Fruit fly (Drosophila melanogaster) whole organism, embryonic: ENCODE measurements around the gene CG13367.
A peak's percentile ranks its signal among the peaks of the same experiment; 100 is the strongest.

Experiments used
- BEAF-32 ChIP-seq: fragments of 200-800 bp; sonication (Bioruptor generic); optimal IDR thresholded peaks from 3 replicates; lab custom pipeline; 2017; ENCODE audit warnings: missing biosample characterization, missing genetic modification characterization, mild to moderate bottlenecking, moderate library complexity, missing genetic modification reagents
- Bdp1 ChIP-seq: fragments of 200-800 bp; sonication (Bioruptor generic); optimal IDR thresholded peaks from 3 replicates; lab custom pipeline; 2016; ENCODE audit warnings: missing biosample characterization, missing genetic modification characterization
- CG10267 ChIP-seq: fragments of 200-800 bp; sonication (Bioruptor generic); optimal IDR thresholded peaks from 2 replicates; lab custom pipeline; 2018; ENCODE audit warnings: missing biosample characterization, mild to moderate bottlenecking, missing genetic modification characterization, moderate library complexity
- CG10274 ChIP-seq: fragments of 200-800 bp; sonication (Bioruptor generic); optimal IDR thresholded peaks from 3 replicates; lab custom pipeline; 2017; ENCODE audit warnings: missing biosample characterization, mild to moderate bottlenecking, missing genetic modification characterization
- CG10565 ChIP-seq: fragments of 200-800 bp; sonication (Bioruptor generic); optimal IDR thresholded peaks from 3 replicates; lab custom pipeline; 2016; ENCODE audit warnings: missing biosample characterization, mild to moderate bottlenecking, missing genetic modification characterization
- CG12104 ChIP-seq: fragments of 200-800 bp; sonication (Bioruptor generic); optimal IDR thresholded peaks from 3 replicates; lab custom pipeline; 2016; ENCODE audit warnings: missing biosample characterization, missing genetic modification characterization
- CG1233 ChIP-seq: fragments of 200-800 bp; sonication (Bioruptor generic); optimal IDR thresholded peaks from 4 replicates; lab custom pipeline; 2018; ENCODE audit warnings: missing biosample characterization, mild to moderate bottlenecking, missing genetic modification characterization
- CG16863 ChIP-seq: fragments of 200-800 bp; sonication (Bioruptor generic); optimal IDR thresholded peaks from 3 replicates; lab custom pipeline; 2016; ENCODE audit warnings: missing biosample characterization, missing genetic modification characterization
- CG2199 ChIP-seq: fragments of 200-800 bp; sonication (Bioruptor generic); IDR thresholded peaks from 3 replicates; pipeline ENCODE4 v1.3.6; 2022; ENCODE audit warnings: missing biosample characterization, missing genetic modification characterization
- CG30431 ChIP-seq: fragments of 200-800 bp; sonication (Bioruptor generic); optimal IDR thresholded peaks from 2 replicates; lab custom pipeline; 2017; ENCODE audit warnings: missing biosample characterization, missing genetic modification characterization
- CG3163 ChIP-seq: fragments of 200-800 bp; sonication (Bioruptor generic); optimal IDR thresholded peaks from 3 replicates; lab custom pipeline; 2016; ENCODE audit warnings: missing biosample characterization, missing genetic modification characterization
- CG3407 ChIP-seq: fragments of 200-800 bp; sonication (Bioruptor generic); optimal IDR thresholded peaks from 2 replicates; lab custom pipeline; 2018; ENCODE audit warnings: missing biosample characterization, mild to moderate bottlenecking, missing genetic modification characterization
- CG34224 ChIP-seq: fragments of 200-800 bp; sonication (Bioruptor generic); IDR thresholded peaks from 3 replicates; pipeline ENCODE4 v1.3.6; 2022; ENCODE audit warnings: missing biosample characterization, missing genetic modification characterization; ENCODE audit not compliant: partially characterized antibody
- CG42726 ChIP-seq: fragments of 200-800 bp; sonication (Bioruptor generic); IDR thresholded peaks from 2 replicates; pipeline ENCODE4 v1.3.6; 2022; ENCODE audit warnings: missing biosample characterization, missing genetic modification characterization; ENCODE audit not compliant: partially characterized antibody
- CG4617 ChIP-seq: fragments of 200-800 bp; sonication (Bioruptor generic); optimal IDR thresholded peaks from 3 replicates; lab custom pipeline; 2016; ENCODE audit warnings: missing biosample characterization, missing genetic modification characterization, borderline replicate concordance
- CG5953 ChIP-seq: fragments of 200-800 bp; sonication (Bioruptor generic); IDR thresholded peaks from 2 replicates; pipeline ENCODE4 v1.3.6; 2022; ENCODE audit warnings: missing biosample characterization, missing genetic modification characterization
- CG6254 ChIP-seq: fragments of 200-800 bp; sonication (Bioruptor generic); optimal IDR thresholded peaks from 3 replicates; lab custom pipeline; 2017; ENCODE audit warnings: mild to moderate bottlenecking, missing biosample characterization, missing genetic modification reagents, missing genetic modification characterization
- CG7839 ChIP-seq: fragments of 200-800 bp; sonication (Bioruptor generic); optimal IDR thresholded peaks from 3 replicates; lab custom pipeline; 2018; ENCODE audit warnings: missing biosample characterization, mild to moderate bottlenecking, missing genetic modification characterization, moderate library complexity
- CG7987 ChIP-seq: fragments of 200-800 bp; sonication (Bioruptor generic); optimal IDR thresholded peaks from 2 replicates; lab custom pipeline; 2018; ENCODE audit warnings: missing biosample characterization, mild to moderate bottlenecking, missing genetic modification characterization, moderate library complexity
- CG8290 ChIP-seq, 3 experiments: fragments of 200-800 bp; sonication (Bioruptor generic); optimal IDR thresholded peaks; 2 replicates each; lab custom pipeline; 2016 to 2019; ENCODE audit warnings: missing biosample characterization in 3 of 3, missing genetic modification characterization in 3 of 3, mild to moderate bottlenecking in 2 of 3, moderate library complexity in 1 of 3
- CG8478 ChIP-seq: fragments of >200 bp; optimal IDR thresholded peaks from 2 replicates; lab custom pipeline; 2018
- CG9932 ChIP-seq: fragments of 200-800 bp; sonication (Bioruptor generic); IDR thresholded peaks from 2 replicates; pipeline ENCODE4 v1.3.6; 2022; ENCODE audit warnings: missing biosample characterization, missing genetic modification characterization
- Dfd ChIP-seq, 2 experiments: fragments of >200 bp; optimal IDR thresholded peaks; 2 replicates each; lab custom pipeline; 2017; ENCODE audit warnings: missing biosample characterization in 2 of 2, missing genetic modification characterization in 2 of 2
- Dip3 ChIP-seq: fragments of 200-800 bp; sonication (Bioruptor generic); optimal IDR thresholded peaks from 3 replicates; lab custom pipeline; 2016; ENCODE audit warnings: missing biosample characterization, missing genetic modification characterization
- Dll ChIP-seq: fragments of 200-800 bp; sonication (Bioruptor generic); IDR thresholded peaks from 4 replicates; pipeline ENCODE4 v1.3.6; 2022; ENCODE audit warnings: missing biosample characterization, missing genetic modification characterization; ENCODE audit not compliant: partially characterized antibody
- Dref ChIP-seq: fragments of 200-800 bp; sonication (Bioruptor generic); IDR thresholded peaks from 2 replicates; pipeline ENCODE4 v1.3.6; 2022; ENCODE audit warnings: missing biosample characterization, missing genetic modification characterization
- HLH4C ChIP-seq: fragments of 200-800 bp; sonication (Bioruptor generic); IDR thresholded peaks from 3 replicates; pipeline ENCODE4 v1.3.6; 2022; ENCODE audit warnings: missing biosample characterization, missing genetic modification characterization; ENCODE audit not compliant: partially characterized antibody
- Mrtf ChIP-seq: fragments of 200-800 bp; sonication (Bioruptor generic); IDR thresholded peaks from 3 replicates; pipeline ENCODE4 v1.3.6; 2022; ENCODE audit warnings: missing biosample characterization, missing genetic modification characterization
- Tbp ChIP-seq: fragments of >200 bp; optimal IDR thresholded peaks from 2 replicates; lab custom pipeline; 2018; ENCODE audit warnings: missing biosample characterization, missing genetic modification characterization
- aop ChIP-seq: fragments of 200-800 bp; sonication (Bioruptor generic); IDR thresholded peaks from 2 replicates; pipeline ENCODE4 v1.3.6; 2022; ENCODE audit warnings: missing biosample characterization, missing genetic modification characterization
- chn ChIP-seq: fragments of 200-800 bp; sonication (Bioruptor generic); optimal IDR thresholded peaks from 2 replicates; lab custom pipeline; 2016; ENCODE audit warnings: missing biosample characterization, missing genetic modification characterization
- da ChIP-seq: fragments of 200-800 bp; sonication (Bioruptor generic); optimal IDR thresholded peaks from 2 replicates; lab custom pipeline; 2016; ENCODE audit warnings: missing biosample characterization, missing genetic modification characterization
- dimm ChIP-seq: fragments of 200-800 bp; sonication (Bioruptor generic); IDR thresholded peaks from 2 replicates; pipeline ENCODE4 v1.3.6; 2022; ENCODE audit warnings: missing biosample characterization, missing genetic modification characterization
- exex ChIP-seq: fragments of 200-800 bp; sonication (Bioruptor generic); optimal IDR thresholded peaks from 4 replicates; lab custom pipeline; 2018; ENCODE audit warnings: missing biosample characterization, mild to moderate bottlenecking, missing genetic modification characterization, moderate library complexity
- fd96Cb ChIP-seq: fragments of 200-800 bp; sonication (Bioruptor generic); optimal IDR thresholded peaks from 2 replicates; lab custom pipeline; 2018; ENCODE audit warnings: missing biosample characterization, mild to moderate bottlenecking, missing genetic modification characterization, moderate library complexity
- ftz-f1 ChIP-seq: fragments of 200-800 bp; sonication (Bioruptor generic); optimal IDR thresholded peaks from 2 replicates; lab custom pipeline; 2016; ENCODE audit warnings: missing biosample characterization, missing genetic modification characterization
- gsb-n ChIP-seq: fragments of 200-800 bp; sonication (Bioruptor generic); optimal IDR thresholded peaks from 3 replicates; lab custom pipeline; 2018; ENCODE audit warnings: missing biosample characterization, mild to moderate bottlenecking, missing genetic modification characterization
- kay ChIP-seq: fragments of 200-800 bp; sonication (Bioruptor generic); optimal IDR thresholded peaks from 2 replicates; lab custom pipeline; 2016; ENCODE audit warnings: missing biosample characterization, missing genetic modification characterization
- ken ChIP-seq: fragments of 200-800 bp; sonication (Bioruptor generic); IDR thresholded peaks from 3 replicates; pipeline ENCODE4 v1.3.6; 2022; ENCODE audit warnings: missing biosample characterization, missing genetic modification characterization
- lbe ChIP-seq: fragments of 200-800 bp; sonication (Bioruptor generic); optimal IDR thresholded peaks from 2 replicates; lab custom pipeline; 2016; ENCODE audit warnings: missing biosample characterization, mild to moderate bottlenecking, missing genetic modification characterization
- lola ChIP-seq, 3 experiments: fragments of >200 bp in 2 of 3; fragments of 200-800 bp in 1 of 3; sonication (Bioruptor generic) in 1 of 3; optimal IDR thresholded peaks; 2 replicates each; lab custom pipeline; 2017 to 2019; ENCODE audit warnings: missing biosample characterization in 3 of 3, missing genetic modification characterization in 3 of 3, mild to moderate bottlenecking in 1 of 3, moderate library complexity in 1 of 3
- mirr ChIP-seq: fragments of 200-800 bp; sonication (Bioruptor generic); optimal IDR thresholded peaks from 3 replicates; lab custom pipeline; 2018; ENCODE audit warnings: missing biosample characterization, mild to moderate bottlenecking, missing genetic modification characterization
- mld ChIP-seq: fragments of 200-800 bp; sonication (Bioruptor generic); IDR thresholded peaks from 3 replicates; pipeline ENCODE4 v1.3.6; 2022; ENCODE audit warnings: missing biosample characterization, missing genetic modification characterization; ENCODE audit not compliant: partially characterized antibody
- onecut ChIP-seq: fragments of 200-800 bp; sonication (Bioruptor generic); IDR thresholded peaks from 2 replicates; pipeline ENCODE4 v1.3.6; 2022; ENCODE audit warnings: missing biosample characterization, missing genetic modification characterization
- sob ChIP-seq: fragments of 200-800 bp; sonication (Bioruptor generic); IDR thresholded peaks from 2 replicates; pipeline ENCODE4 v1.3.6; 2022; ENCODE audit warnings: missing biosample characterization, missing genetic modification characterization
- sug ChIP-seq: fragments of 200-800 bp; optimal IDR thresholded peaks from 2 replicates; lab custom pipeline; 2019; ENCODE audit warnings: missing biosample characterization, mild to moderate bottlenecking, missing genetic modification characterization, moderate library complexity
- tna ChIP-seq: fragments of 200-800 bp; sonication (Bioruptor generic); IDR thresholded peaks from 2 replicates; pipeline ENCODE4 v1.3.6; 2022; ENCODE audit warnings: missing biosample characterization, missing genetic modification characterization; ENCODE audit not compliant: partially characterized antibody
- vnd ChIP-seq: fragments of 200-800 bp; sonication (Bioruptor generic); IDR thresholded peaks from 3 replicates; pipeline ENCODE4 v1.3.6; 2022; ENCODE audit warnings: missing biosample characterization, missing genetic modification characterization; ENCODE audit not compliant: partially characterized antibody
- zen ChIP-seq: fragments of 200-800 bp; sonication (Bioruptor generic); optimal IDR thresholded peaks from 3 replicates; lab custom pipeline; 2018; ENCODE audit warnings: missing biosample characterization, mild to moderate bottlenecking, missing genetic modification characterization, moderate library complexity
- zen2 ChIP-seq: fragments of 200-800 bp; sonication (Bioruptor generic); IDR thresholded peaks from 3 replicates; pipeline ENCODE4 v1.3.6; 2022; ENCODE audit warnings: missing biosample characterization, missing genetic modification characterization; ENCODE audit not compliant: partially characterized antibody

The CG13367 gene

dm6 chrX:617477-617795, 27.1 kb upstream of the CG13367 start (continued):
- TF ChIP-seq CG8290 (GFP tag; optimal IDR thresholded peaks at IDR 0.05; lab: Kevin White, UChicago) (no peak), CG8290 (tag; optimal IDR thresholded peaks at IDR 0.05; lab: Kevin White, UChicago) (peak in 1 of 2 experiments; percentile 68), zen (tag; lab: Kevin White, UChicago) (no peak), CG6254 (no peak), Dref (GFP tag; lab: Robert Waterston, UW) (peak; percentile 85), CG5953 (GFP tag; lab: Robert Waterston, UW) (no peak), exex (no peak), sob (0 out of 2 replicates have a peak, but pooled peaks have one; percentile 11), dimm (GFP tag; lab: Robert Waterston, UW) (no peak), CG42726 (GFP tag; lab: Robert Waterston, UW) (peak; percentile 85; the same call in 1 of the 2 replicates), Bdp1 (GFP tag; lab: Kevin White, UChicago) (no peak), CG30431 (no peak), Dip3 (GFP tag; lab: Kevin White, UChicago) (no peak), Mrtf (GFP tag; lab: Robert Waterston, UW) (no peak), CG1233 (GFP tag; lab: Kevin White, UChicago) (no peak), CG10267 (tag; lab: Kevin White, UChicago) (peak; percentile 95), chn (GFP tag; lab: Kevin White, UChicago) (peak; percentile 1), sug (tag; lab: Kevin White, UChicago) (no peak), CG7987 (GFP tag; lab: Kevin White, UChicago) (no peak), mirr (no peak), CG2199 (GFP tag; lab: Robert Waterston, UW) (peak; percentile 26; the same call in 1 of the 3 replicates), fd96Cb (tag; lab: Kevin White, UChicago) (no peak), mld (peak; percentile 57; the same call in 1 of the 3 replicates), lola (GFP tag; optimal IDR thresholded peaks at IDR 0.05; lab: Kevin White, UChicago) (no peak), CG10274 (GFP tag; lab: Kevin White, UChicago) (no peak), zen2 (GFP tag; lab: Robert Waterston, UW) (peak; percentile 71; the same call in 2 of the 3 replicates), vnd (GFP tag; lab: Robert Waterston, UW) (peak; percentile 91), gsb-n (no peak), CG3163 (GFP tag; lab: Kevin White, UChicago) (no peak), CG12104 (GFP tag; lab: Kevin White, UChicago) (no peak), Dfd (GFP tag; optimal IDR thresholded peaks at IDR 0.05; lab: Kevin White, UChicago) (no peak), Dll (GFP tag; lab: Robert Waterston, UW) (peak; percentile 76), CG4617 (peak; percentile 22), CG16863 (GFP tag; lab: Kevin White, UChicago) (no peak), onecut (GFP tag; lab: Robert Waterston, UW) (no peak), HLH4C (peak; percentile 69), lbe (peak; percentile 27), BEAF-32 (GFP tag; lab: Kevin White, UChicago) (peak; percentile 84), CG3407 (no peak), kay (GFP tag; lab: Kevin White, UChicago) (no peak), Tbp (GFP tag; lab: Kevin White, UChicago) (no peak), CG7839 (tag; lab: Kevin White, UChicago) (no peak), da (GFP tag; lab: Kevin White, UChicago) (no peak), CG8478 (lab: Kevin White, UChicago) (no peak), aop (GFP tag; lab: Robert Waterston, UW) (no peak), CG10565 (GFP tag; lab: Kevin White, UChicago) (no peak), CG34224 (GFP tag; lab: Robert Waterston, UW) (peak; percentile 71), ftz-f1 (GFP tag; lab: Kevin White, UChicago) (peak; percentile 3), ken (0 out of 3 replicates have a peak, but pooled peaks have one; percentile 16), CG9932 (GFP tag; lab: Robert Waterston, UW) (peak; percentile 48), tna (GFP tag; lab: Robert Waterston, UW) (peak; percentile 40; the same call in 1 of the 2 replicates)
